Worm (Caenorhabditis elegans): ENCODE data around the gene srg-1.

- TF ChIP-seq unc-130 (GFP tag; optimal IDR thresholded peaks at IDR 0.05) (no peak), ceh-27 (GFP tag; optimal IDR thresholded peaks at IDR 0.05) (no peak)
Measured at ce11 chrIII:6210215-6210822, 47.8 kb downstream of the srg-1 start.

Data from whole organism, young adult.